Fruit fly (Drosophila melanogaster) whole organism, embryonic: ENCODE data around the gene Gfat2.

ENCODE experiments used
- Aef1 ChIP-seq: fragments of 200-800 bp; sonication (Bioruptor generic); IDR thresholded peaks from 3 replicates; pipeline ENCODE4 v1.3.6; 2022; ENCODE audit warnings: missing biosample characterization, missing genetic modification characterization
- Bdp1 ChIP-seq: fragments of 200-800 bp; sonication (Bioruptor generic); optimal IDR thresholded peaks from 3 replicates; lab custom pipeline; 2016; ENCODE audit warnings: missing biosample characterization, missing genetic modification characterization
- CG12104 ChIP-seq: fragments of 200-800 bp; sonication (Bioruptor generic); optimal IDR thresholded peaks from 3 replicates; lab custom pipeline; 2016; ENCODE audit warnings: missing biosample characterization, missing genetic modification characterization
- CG12219 ChIP-seq: fragments of 200-800 bp; sonication (Bioruptor generic); optimal IDR thresholded peaks from 3 replicates; lab custom pipeline; 2018; ENCODE audit warnings: missing biosample characterization, mild to moderate bottlenecking, missing genetic modification characterization
- CG12744 ChIP-seq: fragments of 200-800 bp; sonication (Bioruptor generic); optimal IDR thresholded peaks from 2 replicates; lab custom pipeline; 2016; ENCODE audit warnings: missing biosample characterization, missing genetic modification characterization
- CG13424 ChIP-seq: fragments of 200-800 bp; sonication (Bioruptor generic); optimal IDR thresholded peaks from 2 replicates; lab custom pipeline; 2019; ENCODE audit warnings: missing biosample characterization, mild to moderate bottlenecking, missing genetic modification characterization, moderate library complexity
- CG14667 ChIP-seq: fragments of 200-800 bp; sonication (Bioruptor generic); IDR thresholded peaks from 2 replicates; pipeline ENCODE4 v1.3.6; 2022; ENCODE audit warnings: missing biosample characterization, missing genetic modification characterization
- CG15696 ChIP-seq: fragments of 200-800 bp; sonication (Bioruptor generic); optimal IDR thresholded peaks from 2 replicates; lab custom pipeline; 2019; ENCODE audit warnings: missing biosample characterization, mild to moderate bottlenecking, missing genetic modification characterization, moderate library complexity
- CG18619 ChIP-seq: fragments of 200-800 bp; sonication (Bioruptor generic); optimal IDR thresholded peaks from 3 replicates; lab custom pipeline; 2017; ENCODE audit warnings: missing biosample characterization, mild to moderate bottlenecking, missing genetic modification characterization
- CG2678 ChIP-seq: fragments of 200-800 bp; sonication (Bioruptor generic); optimal IDR thresholded peaks from 3 replicates; lab custom pipeline; 2019; ENCODE audit warnings: missing biosample characterization, mild to moderate bottlenecking, missing genetic modification characterization, moderate library complexity
- CG2889 ChIP-seq: fragments of 200-800 bp; sonication (Bioruptor generic); IDR thresholded peaks from 3 replicates; pipeline ENCODE4 v1.3.6; 2022; ENCODE audit warnings: missing biosample characterization, missing genetic modification characterization
- CG3163 ChIP-seq: fragments of 200-800 bp; sonication (Bioruptor generic); optimal IDR thresholded peaks from 3 replicates; lab custom pipeline; 2016; ENCODE audit warnings: missing biosample characterization, missing genetic modification characterization
- CG3407 ChIP-seq: fragments of 200-800 bp; sonication (Bioruptor generic); optimal IDR thresholded peaks from 2 replicates; lab custom pipeline; 2018; ENCODE audit warnings: missing biosample characterization, mild to moderate bottlenecking, missing genetic modification characterization
- CG4820 ChIP-seq: fragments of 200-800 bp; sonication (Bioruptor generic); optimal IDR thresholded peaks from 3 replicates; lab custom pipeline; 2016; ENCODE audit warnings: missing biosample characterization, missing genetic modification characterization
- CG5180 ChIP-seq: fragments of 200-800 bp; sonication (Bioruptor generic); optimal IDR thresholded peaks from 3 replicates; lab custom pipeline; 2017; ENCODE audit warnings: missing biosample characterization, missing genetic modification characterization, mild to moderate bottlenecking, moderate library complexity, missing genetic modification reagents
- CG6272 ChIP-seq: fragments of 200-800 bp; sonication (Bioruptor generic); IDR thresholded peaks from 2 replicates; pipeline ENCODE4 v1.3.6; 2022; ENCODE audit warnings: missing biosample characterization, missing genetic modification characterization
- CG7357 ChIP-seq: fragments of 200-800 bp; sonication (Bioruptor generic); IDR thresholded peaks from 3 replicates; pipeline ENCODE4 v1.3.6; 2022; ENCODE audit warnings: missing biosample characterization, missing genetic modification characterization
- CG7786 ChIP-seq: fragments of 200-800 bp; sonication (Bioruptor generic); optimal IDR thresholded peaks from 2 replicates; lab custom pipeline; 2016; ENCODE audit warnings: missing biosample characterization, missing genetic modification characterization
- CG8089 ChIP-seq: fragments of 200-800 bp; sonication (Bioruptor generic); optimal IDR thresholded peaks from 3 replicates; lab custom pipeline; 2016; ENCODE audit warnings: missing biosample characterization, missing genetic modification characterization
- CG8388 ChIP-seq: fragments of 200-800 bp; sonication (Bioruptor generic); optimal IDR thresholded peaks from 2 replicates; lab custom pipeline; 2019; ENCODE audit warnings: missing biosample characterization, mild to moderate bottlenecking, missing genetic modification characterization, moderate library complexity
- CG9817 ChIP-seq: fragments of 200-800 bp; sonication (Bioruptor generic); optimal IDR thresholded peaks from 2 replicates; lab custom pipeline; 2018; ENCODE audit warnings: missing biosample characterization, mild to moderate bottlenecking, missing genetic modification characterization, moderate library complexity
- CoRest ChIP-seq: fragments of 200-800 bp; sonication (Bioruptor generic); optimal IDR thresholded peaks from 3 replicates; lab custom pipeline; 2018; ENCODE audit warnings: missing biosample characterization, mild to moderate bottlenecking, missing genetic modification characterization, moderate library complexity
- Dip2 ChIP-seq: fragments of 200-800 bp; sonication (Bioruptor generic); IDR thresholded peaks from 2 replicates; pipeline ENCODE4 v1.3.6; 2022; ENCODE audit warnings: missing biosample characterization, missing genetic modification characterization
- Dref ChIP-seq: fragments of 200-800 bp; sonication (Bioruptor generic); IDR thresholded peaks from 2 replicates; pipeline ENCODE4 v1.3.6; 2022; ENCODE audit warnings: missing biosample characterization, missing genetic modification characterization
- Ets97D ChIP-seq: fragments of 200-800 bp; sonication (Bioruptor generic); optimal IDR thresholded peaks from 3 replicates; lab custom pipeline; 2016; ENCODE audit warnings: missing biosample characterization, missing genetic modification characterization
- HLH3B ChIP-seq: fragments of 200-800 bp; sonication (Bioruptor generic); IDR thresholded peaks from 2 replicates; pipeline ENCODE4 v1.3.6; 2022; ENCODE audit warnings: missing biosample characterization, missing genetic modification characterization
- Hr3 ChIP-seq: fragments of 200-800 bp; sonication (Bioruptor generic); optimal IDR thresholded peaks from 3 replicates; lab custom pipeline; 2016; ENCODE audit warnings: missing biosample characterization, missing genetic modification characterization
- Max ChIP-seq: fragments of 200-800 bp; sonication (Bioruptor generic); optimal IDR thresholded peaks from 2 replicates; lab custom pipeline; 2016; ENCODE audit warnings: missing biosample characterization, mild to moderate bottlenecking, missing genetic modification characterization
- Poxn ChIP-seq: fragments of 200-800 bp; sonication (Bioruptor generic); IDR thresholded peaks from 2 replicates; pipeline ENCODE4 v1.3.6; 2022; ENCODE audit warnings: missing biosample characterization, missing genetic modification characterization
- Ssrp ChIP-seq: fragments of 200-800 bp; sonication (Bioruptor generic); optimal IDR thresholded peaks from 2 replicates; lab custom pipeline; 2018; ENCODE audit warnings: missing biosample characterization, mild to moderate bottlenecking, missing genetic modification characterization, moderate library complexity
- Vsx1 ChIP-seq: fragments of 200-800 bp; sonication (Bioruptor generic); optimal IDR thresholded peaks from 2 replicates; lab custom pipeline; 2017; ENCODE audit warnings: missing biosample characterization, mild to moderate bottlenecking, missing genetic modification characterization, missing genetic modification reagents
- ara ChIP-seq: fragments of 200-800 bp; sonication (Bioruptor generic); IDR thresholded peaks from 2 replicates; pipeline ENCODE4 v1.3.6; 2022; ENCODE audit warnings: missing biosample characterization, missing genetic modification characterization
- dati ChIP-seq: fragments of 200-800 bp; sonication (Bioruptor generic); IDR thresholded peaks from 2 replicates; pipeline ENCODE4 v1.3.6; 2022; ENCODE audit warnings: missing biosample characterization, missing genetic modification characterization
- dmrt11E ChIP-seq: fragments of 200-800 bp; sonication (Bioruptor generic); optimal IDR thresholded peaks from 3 replicates; lab custom pipeline; 2018; ENCODE audit warnings: missing biosample characterization, mild to moderate bottlenecking, missing genetic modification characterization, moderate library complexity
- fd3F ChIP-seq: fragments of 200-800 bp; sonication (Bioruptor generic); optimal IDR thresholded peaks from 2 replicates; lab custom pipeline; 2018; ENCODE audit warnings: missing biosample characterization, mild to moderate bottlenecking, missing genetic modification characterization, moderate library complexity
- fru ChIP-seq: fragments of >200 bp; optimal IDR thresholded peaks from 2 replicates; lab custom pipeline; 2017
- gcm2 ChIP-seq: fragments of 200-800 bp; sonication (Bioruptor generic); optimal IDR thresholded peaks from 2 replicates; lab custom pipeline; 2016; ENCODE audit warnings: missing biosample characterization, missing genetic modification characterization
- knrl ChIP-seq: fragments of 200-800 bp; sonication (Bioruptor generic); IDR thresholded peaks from 3 replicates; pipeline ENCODE4 v1.3.6; 2022; ENCODE audit warnings: missing biosample characterization, missing genetic modification characterization; ENCODE audit not compliant: partially characterized antibody
- mam ChIP-seq: fragments of 200-800 bp; sonication (Bioruptor generic); optimal IDR thresholded peaks from 3 replicates; lab custom pipeline; 2016; ENCODE audit warnings: missing biosample characterization, missing genetic modification characterization
- nau ChIP-seq: fragments of 200-800 bp; sonication (Bioruptor generic); optimal IDR thresholded peaks from 3 replicates; lab custom pipeline; 2017; ENCODE audit warnings: missing biosample characterization, mild to moderate bottlenecking, missing genetic modification characterization, missing genetic modification reagents
- nerfin-1 ChIP-seq: fragments of 200-800 bp; sonication (Bioruptor generic); optimal IDR thresholded peaks from 3 replicates; lab custom pipeline; 2019; ENCODE audit warnings: missing biosample characterization, mild to moderate bottlenecking, missing genetic modification characterization, moderate library complexity
- otp ChIP-seq: fragments of 200-800 bp; sonication (Bioruptor generic); IDR thresholded peaks from 3 replicates; pipeline ENCODE4, ENCODE4 v1.3.6; 2022; ENCODE audit warnings: missing biosample characterization, missing genetic modification characterization
- pfk ChIP-seq: fragments of 200-800 bp; sonication (Bioruptor generic); optimal IDR thresholded peaks from 2 replicates; lab custom pipeline; 2018; ENCODE audit warnings: missing biosample characterization, mild to moderate bottlenecking, missing genetic modification characterization, moderate library complexity
- pnt ChIP-seq: fragments of 200-800 bp; sonication (Bioruptor generic); optimal IDR thresholded peaks from 3 replicates; lab custom pipeline; 2016; ENCODE audit warnings: missing biosample characterization, missing genetic modification characterization
- ro ChIP-seq: fragments of 200-800 bp; sonication (Bioruptor generic); IDR thresholded peaks from 2 replicates; pipeline ENCODE4 v1.3.6; 2022; ENCODE audit warnings: missing biosample characterization, missing genetic modification characterization
- sisA ChIP-seq: fragments of 200-800 bp; sonication (Bioruptor generic); IDR thresholded peaks from 2 replicates; pipeline ENCODE4 v1.3.6; 2022; ENCODE audit warnings: missing biosample characterization, missing genetic modification characterization
- tx ChIP-seq: fragments of 200-800 bp; sonication (Bioruptor generic); optimal IDR thresholded peaks from 2 replicates; lab custom pipeline; 2016; ENCODE audit warnings: missing biosample characterization, missing genetic modification characterization
- unc-4 ChIP-seq: fragments of 200-800 bp; sonication (Bioruptor generic); IDR thresholded peaks from 2 replicates; pipeline ENCODE4 v1.3.6; 2022; ENCODE audit warnings: missing biosample characterization, missing genetic modification characterization; ENCODE audit not compliant: partially characterized antibody
- z ChIP-seq: fragments of 200-800 bp; sonication (Bioruptor generic); IDR thresholded peaks from 3 replicates; pipeline ENCODE4 v1.3.6; 2022; ENCODE audit warnings: missing biosample characterization, missing genetic modification characterization
- zf30C ChIP-seq: fragments of 200-800 bp; sonication (Bioruptor generic); optimal IDR thresholded peaks from 3 replicates; lab custom pipeline; 2018; ENCODE audit warnings: missing biosample characterization, mild to moderate bottlenecking, missing genetic modification characterization

The Gfat2 gene

DNA sequence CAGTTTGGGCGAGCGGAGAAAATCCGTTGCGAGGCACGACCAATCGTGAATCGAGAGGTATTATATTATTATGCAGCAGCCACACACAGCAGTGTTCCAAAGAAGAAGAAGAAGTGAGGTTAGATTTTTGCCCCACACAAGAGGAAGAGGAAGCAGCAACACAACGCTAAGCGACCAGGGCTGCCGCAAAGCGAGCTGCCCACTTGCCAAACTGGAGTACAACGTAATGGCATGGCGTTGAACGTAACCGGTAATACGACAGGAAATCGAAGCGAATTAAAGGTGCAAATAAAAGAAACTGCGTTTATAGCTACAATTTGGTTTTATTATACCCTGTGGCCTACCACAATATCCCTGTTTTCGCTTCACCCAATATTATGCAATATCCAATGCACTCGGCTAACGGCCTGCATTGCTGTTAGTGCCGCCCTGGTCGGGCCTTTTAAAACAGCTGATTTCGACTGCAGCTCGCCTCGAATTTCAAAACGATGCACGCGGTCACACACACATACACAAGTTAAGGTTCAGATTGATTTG lies 4.0 kb downstream of the Gfat2 start (continued):
- TF ChIP-seq otp (GFP tag; lab: Robert Waterston, UW) = 0 out of 3 replicates have a peak, but pooled peaks have one; percentile 38
- peak; percentile 74 for TF ChIP-seq CG3163 (GFP tag; lab: Kevin White, UChicago)
- TF ChIP-seq Max (GFP tag; lab: Kevin White, UChicago) = peak; percentile 80
- TF ChIP-seq Poxn (GFP tag; lab: Robert Waterston, UW) = peak; percentile 42; the same call in 1 of the 2 replicates
- TF ChIP-seq CG9817 (tag; lab: Kevin White, UChicago) = peak; percentile 60
- peak; percentile 70 for TF ChIP-seq CG3407 (GFP tag; lab: Kevin White, UChicago)
- TF ChIP-seq Dref (GFP tag; lab: Robert Waterston, UW) = peak; percentile 48
- TF ChIP-seq CG18619 (GFP tag; lab: Kevin White, UChicago) = peak; percentile 51
- TF ChIP-seq nau = peak; percentile 21
- no peak; the same call in 2 of the 3 replicates for TF ChIP-seq CG2889 (GFP tag; lab: Robert Waterston, UW)
- peak; percentile 51 for TF ChIP-seq tx (GFP tag; lab: Kevin White, UChicago)
- TF ChIP-seq CG14667 = no peak
- peak; percentile 36 for TF ChIP-seq fd3F
- TF ChIP-seq Aef1 (GFP tag; lab: Robert Waterston, UW) = peak; percentile 45; the same call in 2 of the 3 replicates
- TF ChIP-seq CG12219 (GFP tag; lab: Kevin White, UChicago) = peak; percentile 78
- peak; percentile 71 for TF ChIP-seq sisA (GFP tag; lab: Robert Waterston, UW)
- peak; percentile 74 for TF ChIP-seq CG2678 (tag; lab: Kevin White, UChicago)
- peak; percentile 83 for TF ChIP-seq mam
- no peak for TF ChIP-seq z
- TF ChIP-seq unc-4 = no peak
- peak; percentile 44; the same call in 2 of the 3 replicates for TF ChIP-seq knrl (GFP tag; lab: Robert Waterston, UW)
- no peak for TF ChIP-seq Dip2 (GFP tag; lab: Robert Waterston, UW)
- TF ChIP-seq HLH3B (GFP tag; lab: Robert Waterston, UW) = peak; percentile 65
- TF ChIP-seq CG7357 (GFP tag; lab: Robert Waterston, UW) = 0 out of 3 replicates have a peak, but pooled peaks have one; percentile 49
- TF ChIP-seq CG15696 = peak; percentile 79
- TF ChIP-seq dmrt11E (tag; lab: Kevin White, UChicago) = peak; percentile 79
- TF ChIP-seq CG4820 (GFP tag; lab: Kevin White, UChicago) = peak; percentile 65
- TF ChIP-seq Ssrp (tag; lab: Kevin White, UChicago) = peak; percentile 54
- TF ChIP-seq CG13424 = peak; percentile 78
- TF ChIP-seq Bdp1 = peak; percentile 65
- peak; percentile 73 for TF ChIP-seq CG7786 (GFP tag; lab: Kevin White, UChicago)
- no peak for TF ChIP-seq Vsx1 (GFP tag; lab: Kevin White, UChicago)
- peak; percentile 61 for TF ChIP-seq gcm2
- TF ChIP-seq fru (lab: Kevin White, UChicago) = peak; percentile 24
- TF ChIP-seq CG12104 (GFP tag; lab: Kevin White, UChicago) = peak; percentile 80
- TF ChIP-seq nerfin-1 = peak; percentile 77
- TF ChIP-seq ara = peak; percentile 64
- peak; percentile 54 for TF ChIP-seq CG8388
- peak; percentile 72 for TF ChIP-seq CoRest (tag; lab: Kevin White, UChicago)
- TF ChIP-seq pnt = peak; percentile 80
- TF ChIP-seq pfk = peak; percentile 52
- peak; percentile 70 for TF ChIP-seq CG8089 (GFP tag; lab: Kevin White, UChicago)
- no peak for TF ChIP-seq CG6272 (GFP tag; lab: Robert Waterston, UW)
- TF ChIP-seq Ets97D (GFP tag; lab: Kevin White, UChicago) = peak; percentile 95
- TF ChIP-seq ro (GFP tag; lab: Robert Waterston, UW) = no peak; the same call in 1 of the 2 replicates
- TF ChIP-seq CG5180 = peak; percentile 59
- TF ChIP-seq Hr3 (GFP tag; lab: Kevin White, UChicago) = peak; percentile 70
- peak; percentile 14 for TF ChIP-seq CG12744
- peak; percentile 10 for TF ChIP-seq zf30C
- 0 out of 2 replicates have a peak, but pooled peaks have one; percentile 16 for TF ChIP-seq dati (GFP tag; lab: Robert Waterston, UW)
